Fruit fly (Drosophila melanogaster) whole organism, pupa: ENCODE data around the gene mri.

Experiments
- CG10348 ChIP-seq: fragments of 200-800 bp; sonication (Bioruptor generic); IDR thresholded peaks from 2 replicates; pipeline ENCODE4 v1.3.6; 2022; ENCODE audit warnings: missing biosample characterization, missing genetic modification characterization
- CG12605 ChIP-seq: fragments of 200-800 bp; sonication (Bioruptor generic); IDR thresholded peaks from 2 replicates; pipeline ENCODE4 v1.3.6; 2022; ENCODE audit warnings: missing biosample characterization, missing genetic modification characterization
- CG13204 ChIP-seq: fragments of 200-800 bp; sonication (Bioruptor generic); optimal IDR thresholded peaks from 2 replicates; lab custom pipeline; 2018; ENCODE audit warnings: missing biosample characterization, mild to moderate bottlenecking, missing genetic modification characterization, moderate library complexity
- CG14655 ChIP-seq: fragments of 200-800 bp; sonication (Bioruptor generic); optimal IDR thresholded peaks from 3 replicates; lab custom pipeline; 2017; ENCODE audit warnings: mild to moderate bottlenecking, missing biosample characterization, missing genetic modification reagents, missing genetic modification characterization
- CG15710 ChIP-seq: fragments of 200-800 bp; sonication (Bioruptor generic); optimal IDR thresholded peaks from 2 replicates; lab custom pipeline; 2018; ENCODE audit warnings: missing biosample characterization, mild to moderate bottlenecking, missing genetic modification characterization, moderate library complexity
- CG17806 ChIP-seq: fragments of 200-800 bp; sonication (Bioruptor generic); optimal IDR thresholded peaks from 2 replicates; lab custom pipeline; 2018; ENCODE audit warnings: missing biosample characterization, mild to moderate bottlenecking, missing genetic modification characterization, moderate library complexity
- CG32121 ChIP-seq: fragments of 200-800 bp; sonication (Bioruptor generic); IDR thresholded peaks from 2 replicates; pipeline ENCODE4 v1.3.6; 2022; ENCODE audit warnings: missing biosample characterization, missing genetic modification characterization
- CG34367 ChIP-seq: fragments of 200-800 bp; sonication (Bioruptor generic); optimal IDR thresholded peaks from 2 replicates; lab custom pipeline; 2018; ENCODE audit warnings: missing biosample characterization, mild to moderate bottlenecking, missing genetic modification characterization
- CG4496 ChIP-seq: fragments of 200-800 bp; sonication (Bioruptor generic); IDR thresholded peaks from 3 replicates; pipeline ENCODE4 v1.3.6; 2022; ENCODE audit warnings: missing biosample characterization, missing genetic modification characterization
- CG8159 ChIP-seq: fragments of 200-800 bp; sonication (Bioruptor generic); optimal IDR thresholded peaks from 3 replicates; lab custom pipeline; 2018; ENCODE audit warnings: missing biosample characterization, mild to moderate bottlenecking, missing genetic modification characterization, moderate library complexity
- CG8301 ChIP-seq: fragments of 200-800 bp; sonication (Bioruptor generic); optimal IDR thresholded peaks from 2 replicates; lab custom pipeline; 2018; ENCODE audit warnings: missing biosample characterization, mild to moderate bottlenecking, missing genetic modification characterization
- CG9948 ChIP-seq: fragments of 200-800 bp; sonication (Bioruptor generic); optimal IDR thresholded peaks from 2 replicates; lab custom pipeline; 2018; ENCODE audit warnings: missing biosample characterization, mild to moderate bottlenecking, missing genetic modification characterization, moderate library complexity
- D1 ChIP-seq: fragments of 200-800 bp; sonication (Bioruptor generic); optimal IDR thresholded peaks from 2 replicates; lab custom pipeline; 2018; ENCODE audit warnings: missing biosample characterization, mild to moderate bottlenecking, missing genetic modification characterization, moderate library complexity
- EcR ChIP-seq: fragments of 200-800 bp; sonication (Bioruptor generic); optimal IDR thresholded peaks from 3 replicates; lab custom pipeline; 2019; ENCODE audit warnings: missing biosample characterization, missing genetic modification characterization, mild to moderate bottlenecking, moderate library complexity, missing genetic modification reagents
- Ets98B ChIP-seq: fragments of 200-800 bp; sonication (Bioruptor generic); IDR thresholded peaks from 2 replicates; pipeline ENCODE4 v1.3.6; 2022; ENCODE audit warnings: missing biosample characterization, missing genetic modification characterization
- Pif1A ChIP-seq: fragments of 200-800 bp; sonication (Bioruptor generic); optimal IDR thresholded peaks from 3 replicates; lab custom pipeline; 2016; ENCODE audit warnings: missing biosample characterization, missing genetic modification characterization
- Pif1B ChIP-seq: fragments of 200-800 bp; sonication (Bioruptor generic); optimal IDR thresholded peaks from 3 replicates; lab custom pipeline; 2016; ENCODE audit warnings: missing biosample characterization, missing genetic modification characterization
- Snoo ChIP-seq: fragments of 200-800 bp; sonication (Bioruptor generic); optimal IDR thresholded peaks from 3 replicates; lab custom pipeline; 2017; ENCODE audit warnings: missing biosample characterization, mild to moderate bottlenecking, missing genetic modification characterization, inconsistent platforms
- fd96Ca ChIP-seq: fragments of 200-800 bp; sonication (Bioruptor generic); IDR thresholded peaks from 3 replicates; pipeline ENCODE4 v1.3.6; 2022; ENCODE audit warnings: missing biosample characterization, missing genetic modification characterization
- gl ChIP-seq: fragments of 200-800 bp; sonication (Bioruptor generic); optimal IDR thresholded peaks from 2 replicates; lab custom pipeline; 2018; ENCODE audit warnings: missing biosample characterization, mild to moderate bottlenecking, missing genetic modification characterization
- rn ChIP-seq: fragments of 200-800 bp; sonication (Bioruptor generic); IDR thresholded peaks from 2 replicates; pipeline ENCODE4 v1.3.6; 2022; ENCODE audit warnings: missing biosample characterization, missing genetic modification characterization

The mri gene

DNA sequence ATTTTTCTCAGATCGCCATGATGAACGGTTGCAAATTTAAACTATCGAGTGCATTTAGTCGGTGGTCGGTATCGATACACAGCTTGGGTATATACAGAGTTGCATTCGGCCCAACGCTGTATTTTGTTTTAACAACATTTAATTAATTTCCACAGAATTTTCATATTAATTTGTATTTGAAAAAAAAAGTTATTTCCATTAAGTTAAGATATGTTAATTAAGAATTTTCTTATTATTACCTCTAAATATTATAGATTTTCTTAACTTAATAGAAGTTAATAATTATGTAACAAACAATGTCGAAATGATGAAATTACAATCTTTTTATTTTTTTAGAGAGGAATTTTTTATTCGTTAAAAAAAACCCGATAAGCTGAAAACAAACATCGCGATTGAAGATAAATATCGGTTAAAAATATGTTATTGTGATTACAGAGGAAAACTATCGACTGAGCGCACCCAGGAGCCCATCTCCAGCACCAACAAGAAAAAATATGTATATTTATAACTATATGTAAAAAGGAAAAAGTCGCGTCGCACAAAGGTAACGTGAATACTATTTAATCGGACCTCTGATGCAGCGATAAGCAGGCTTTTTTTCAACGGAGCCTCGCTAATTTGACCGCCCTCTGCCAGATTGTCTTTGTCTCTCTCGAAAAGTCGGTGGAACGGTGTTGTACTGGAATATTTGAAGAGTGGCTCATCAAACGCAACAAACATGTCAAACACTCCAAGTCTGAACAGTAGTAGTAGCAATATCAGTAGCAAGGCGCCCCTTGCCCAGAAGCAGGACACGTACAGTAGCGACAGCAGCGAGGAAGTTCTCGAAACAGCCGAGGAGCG, at the start of gene mri, which contains the start of gene rno:
Gene mri, plus strand, starts transcription at position 421 of the 843 bp plus-strand sequence.
Gene rno, minus strand, starts transcription at position 9 of the 843 bp plus-strand sequence.
- no peak for TF ChIP-seq CG10348 (GFP tag; lab: Robert Waterston, UW)
- peak; percentile 53 for TF ChIP-seq CG9948
- TF ChIP-seq Pif1B (GFP tag; lab: Kevin White, UChicago), result no peak
- peak; percentile 44 for TF ChIP-seq CG17806 (tag; lab: Kevin White, UChicago)
- TF ChIP-seq fd96Ca (GFP tag; lab: Robert Waterston, UW), result no peak; the same call in 1 of the 3 replicates
- TF ChIP-seq D1 (tag; lab: Kevin White, UChicago), result no peak
- TF ChIP-seq CG4496 (GFP tag; lab: Robert Waterston, UW), result peak; percentile 64; the same call in 1 of the 3 replicates
- no peak for TF ChIP-seq EcR (GFP tag; lab: Kevin White, UChicago)
- peak; percentile 36; the same call in 1 of the 2 replicates for TF ChIP-seq Ets98B (GFP tag; lab: Robert Waterston, UW)
- peak; percentile 66 for TF ChIP-seq CG8159 (tag; lab: Kevin White, UChicago)
- no peak for TF ChIP-seq CG13204 (GFP tag; lab: Kevin White, UChicago)
- TF ChIP-seq rn, result peak; percentile 58
- no peak for TF ChIP-seq CG8301 (tag; lab: Kevin White, UChicago)
- no peak for TF ChIP-seq gl (tag; lab: Kevin White, UChicago)
- TF ChIP-seq CG32121 (GFP tag; lab: Robert Waterston, UW), result no peak
- TF ChIP-seq CG14655, result no peak
- peak; percentile 22 for TF ChIP-seq Snoo (tag; lab: Kevin White, UChicago)
- TF ChIP-seq CG34367, result peak; percentile 41
- TF ChIP-seq CG15710, result peak; percentile 61
- TF ChIP-seq CG12605 (GFP tag; lab: Robert Waterston, UW), result no peak
- TF ChIP-seq Pif1A, result no peak

dm6 chr3L:152489-152888, 47.5 kb upstream of the mri start, which contains the start of the genes Dic61B and p130CAS:
TSS of gene Dic61B (minus strand) at chr3L:152589.
TSS of gene p130CAS (plus strand) at chr3L:152884.
- TF ChIP-seq CG8159 (tag; lab: Kevin White, UChicago) (no peak), CG9948 (no peak), rn (no peak), CG32121 (GFP tag; lab: Robert Waterston, UW) (no peak)

DNA sequence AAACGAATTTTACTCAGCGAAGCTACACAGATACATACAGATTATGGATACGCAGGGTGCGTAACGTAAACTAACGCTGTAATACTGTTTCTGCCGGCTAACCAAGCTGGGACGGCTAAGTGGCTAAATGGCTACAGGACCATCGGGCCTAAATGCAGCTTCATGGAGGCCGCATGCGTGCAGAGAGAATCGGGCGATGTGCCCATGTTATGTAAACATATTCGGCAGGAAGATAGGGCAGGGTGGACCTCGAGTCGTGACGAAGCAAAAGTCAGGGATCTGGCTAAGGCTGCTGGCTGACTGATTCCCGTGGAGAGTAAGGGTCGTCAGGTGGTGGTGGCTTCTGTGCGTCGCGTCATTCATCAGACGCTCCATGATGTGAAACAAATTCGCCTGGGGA, 46.3 kb upstream of the mri start:
- no peak for TF ChIP-seq rn

DNA sequence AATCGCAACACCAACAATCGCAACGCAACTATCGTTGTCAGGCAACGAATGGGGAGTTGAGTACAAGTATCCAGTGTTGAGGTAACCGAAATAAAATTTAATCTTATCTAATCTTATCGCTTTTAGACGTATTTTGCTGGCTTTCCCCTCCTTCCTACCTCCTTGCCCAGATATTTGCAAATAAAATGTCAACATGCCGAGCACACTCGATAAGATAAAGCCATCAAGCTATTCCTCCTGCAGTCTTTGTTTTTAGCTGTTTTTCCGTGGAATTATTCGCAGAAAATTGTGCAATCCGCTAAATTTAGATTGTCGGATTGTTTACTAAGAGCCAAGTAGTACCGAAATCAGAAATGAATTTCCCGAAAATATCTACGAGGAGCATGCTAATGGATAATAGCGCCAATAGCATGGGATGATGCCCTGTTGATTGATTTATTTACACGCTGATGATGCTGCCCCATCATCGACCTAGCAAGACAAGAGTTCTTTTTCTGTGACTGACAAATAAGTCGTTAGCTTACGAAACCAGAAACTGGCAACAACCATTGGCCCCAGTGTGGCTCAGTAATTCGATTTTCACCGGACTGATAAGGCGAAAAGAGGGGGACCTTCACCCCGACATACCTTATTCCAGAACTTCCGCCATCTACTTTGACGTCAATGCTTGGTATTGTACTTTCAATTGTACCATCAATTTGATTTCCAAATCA, 43.2 kb upstream of the mri start:
- no peak for TF ChIP-seq D1 (tag; lab: Kevin White, UChicago)
- TF ChIP-seq CG10348 (GFP tag; lab: Robert Waterston, UW), result no peak
- no peak for TF ChIP-seq Ets98B (GFP tag; lab: Robert Waterston, UW)
- TF ChIP-seq Pif1B (GFP tag; lab: Kevin White, UChicago), result peak; percentile 13
- no peak for TF ChIP-seq CG17806 (tag; lab: Kevin White, UChicago)
- TF ChIP-seq EcR (GFP tag; lab: Kevin White, UChicago), result no peak
- peak; percentile 18 for TF ChIP-seq Pif1A
- no peak for TF ChIP-seq fd96Ca (GFP tag; lab: Robert Waterston, UW)
- TF ChIP-seq CG32121 (GFP tag; lab: Robert Waterston, UW), result no peak
- no peak for TF ChIP-seq CG12605 (GFP tag; lab: Robert Waterston, UW)
- TF ChIP-seq Snoo (tag; lab: Kevin White, UChicago), result no peak
- no peak for TF ChIP-seq CG13204 (GFP tag; lab: Kevin White, UChicago)

DNA sequence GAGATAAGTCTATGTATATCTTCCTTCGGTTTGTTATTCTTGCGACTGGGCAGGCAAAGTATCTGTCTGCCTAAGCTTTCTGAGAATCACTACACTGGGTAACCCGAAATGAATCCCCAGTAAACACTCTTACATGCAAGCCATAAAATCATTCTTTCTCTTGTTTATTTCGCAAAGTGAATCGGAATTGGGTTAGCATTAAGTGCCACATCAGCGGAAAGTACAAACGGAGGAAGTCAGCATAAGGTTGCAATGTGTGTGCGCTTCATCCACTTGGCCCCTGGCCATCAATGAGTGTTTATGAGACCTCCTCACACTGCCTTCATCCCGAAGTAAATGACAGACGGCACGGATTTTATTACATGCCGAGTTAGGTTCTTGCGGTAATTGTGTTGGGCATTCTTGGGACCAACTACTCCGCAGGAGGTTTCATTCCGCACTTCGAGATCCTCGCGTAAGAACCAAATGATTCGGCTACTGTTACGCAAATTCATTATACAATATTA, 42.2 kb upstream of the mri start:
- no peak for TF ChIP-seq CG9948
- no peak for TF ChIP-seq CG12605 (GFP tag; lab: Robert Waterston, UW)
- TF ChIP-seq CG10348 (GFP tag; lab: Robert Waterston, UW), result no peak
- no peak for TF ChIP-seq fd96Ca (GFP tag; lab: Robert Waterston, UW)
- no peak for TF ChIP-seq CG17806 (tag; lab: Kevin White, UChicago)
- no peak for TF ChIP-seq CG34367
- no peak for TF ChIP-seq CG4496 (GFP tag; lab: Robert Waterston, UW)
- no peak for TF ChIP-seq CG15710
- TF ChIP-seq CG14655, result no peak
- TF ChIP-seq D1 (tag; lab: Kevin White, UChicago), result no peak

dm6 chr3L:159406-160084, 40.4 kb upstream of the mri start:
- TF ChIP-seq Pif1B (GFP tag; lab: Kevin White, UChicago), result no peak
- no peak for TF ChIP-seq gl (tag; lab: Kevin White, UChicago)
- no peak for TF ChIP-seq CG14655
- TF ChIP-seq CG13204 (GFP tag; lab: Kevin White, UChicago), result no peak
- no peak for TF ChIP-seq CG32121 (GFP tag; lab: Robert Waterston, UW)
- no peak for TF ChIP-seq Ets98B (GFP tag; lab: Robert Waterston, UW)
- TF ChIP-seq CG4496 (GFP tag; lab: Robert Waterston, UW), result no peak
- TF ChIP-seq CG10348 (GFP tag; lab: Robert Waterston, UW), result no peak
- TF ChIP-seq fd96Ca (GFP tag; lab: Robert Waterston, UW), result no peak
- TF ChIP-seq Snoo (tag; lab: Kevin White, UChicago), result no peak
- no peak for TF ChIP-seq CG12605 (GFP tag; lab: Robert Waterston, UW)
- no peak for TF ChIP-seq rn
- TF ChIP-seq, all 21 proteins: peak for 0
